Fruit fly (Drosophila melanogaster): ENCODE data around the gene fzo.

dm6 chr3R:23226521-23227039 is 22.7 kb upstream of the fzo start, which contains the start of gene cnc:
- TF ChIP-seq rn (GFP tag; IDR thresholded peaks at IDR 0.05) (no peak), CG8159 (tag; optimal IDR thresholded peaks at IDR 0.05) (no peak), CG34367 (tag; optimal IDR thresholded peaks at IDR 0.05) (no peak), CG8301 (tag; optimal IDR thresholded peaks at IDR 0.05) (no peak), Snoo (tag; optimal IDR thresholded peaks at IDR 0.05) (no peak), D1 (tag; optimal IDR thresholded peaks at IDR 0.05) (no peak), CG4496 (GFP tag; IDR thresholded peaks at IDR 0.05) (peak; percentile 69), CG13204 (GFP tag; optimal IDR thresholded peaks at IDR 0.05) (peak; percentile 87)

Data from whole organism, pupa.